Fruit fly (Drosophila melanogaster) whole organism, embryonic: ENCODE measurements around the gene mus302.

Experiments
- Abd-B ChIP-seq: fragments of 200-800 bp; sonication (Bioruptor generic); optimal IDR thresholded peaks from 2 replicates; lab custom pipeline; 2018; ENCODE audit warnings: missing biosample characterization, mild to moderate bottlenecking, missing genetic modification characterization, moderate library complexity
- Aef1 ChIP-seq: fragments of 200-800 bp; sonication (Bioruptor generic); IDR thresholded peaks from 3 replicates; pipeline ENCODE4 v1.3.6; 2022; ENCODE audit warnings: missing biosample characterization, missing genetic modification characterization
- Asciz ChIP-seq: fragments of 200-800 bp; sonication (Bioruptor generic); optimal IDR thresholded peaks from 2 replicates; lab custom pipeline; 2017; ENCODE audit warnings: missing biosample characterization, mild to moderate bottlenecking, missing genetic modification characterization, missing genetic modification reagents
- Blimp-1 ChIP-seq: fragments of 200-800 bp; sonication (Bioruptor generic); optimal IDR thresholded peaks from 3 replicates; lab custom pipeline; 2018; ENCODE audit warnings: missing biosample characterization, missing genetic modification characterization, mild to moderate bottlenecking, moderate library complexity, missing genetic modification reagents
- CG11560 ChIP-seq: fragments of 200-800 bp; sonication (Bioruptor generic); IDR thresholded peaks from 3 replicates; pipeline ENCODE4 v1.3.6; 2022; ENCODE audit warnings: missing biosample characterization, missing genetic modification characterization
- CG11723 ChIP-seq: fragments of 200-800 bp; sonication (Bioruptor generic); optimal IDR thresholded peaks from 2 replicates; lab custom pipeline; 2017; ENCODE audit warnings: missing biosample characterization, mild to moderate bottlenecking, missing genetic modification characterization
- CG12104 ChIP-seq: fragments of 200-800 bp; sonication (Bioruptor generic); optimal IDR thresholded peaks from 3 replicates; lab custom pipeline; 2016; ENCODE audit warnings: missing biosample characterization, missing genetic modification characterization
- CG13775 ChIP-seq: fragments of 200-800 bp; sonication (Bioruptor generic); optimal IDR thresholded peaks from 3 replicates; lab custom pipeline; 2017; ENCODE audit warnings: missing biosample characterization, mild to moderate bottlenecking, missing genetic modification characterization
- CG18599 ChIP-seq: fragments of 200-800 bp; sonication (Bioruptor generic); optimal IDR thresholded peaks from 3 replicates; lab custom pipeline; 2017; ENCODE audit warnings: missing biosample characterization, missing genetic modification characterization, mild to moderate bottlenecking, moderate library complexity, missing genetic modification reagents
- CG2120 ChIP-seq: fragments of 200-800 bp; sonication (Bioruptor generic); optimal IDR thresholded peaks from 3 replicates; lab custom pipeline; 2016; ENCODE audit warnings: missing biosample characterization, missing genetic modification characterization
- CG2129 ChIP-seq: fragments of 200-800 bp; sonication (Bioruptor generic); IDR thresholded peaks from 2 replicates; pipeline ENCODE4 v1.3.6; 2022; ENCODE audit warnings: missing biosample characterization, missing genetic modification characterization; ENCODE audit not compliant: partially characterized antibody
- CG2875 ChIP-seq: fragments of 200-800 bp; sonication (Bioruptor generic); optimal IDR thresholded peaks from 2 replicates; lab custom pipeline; 2017; ENCODE audit warnings: missing biosample characterization, mild to moderate bottlenecking, missing genetic modification characterization, missing genetic modification reagents
- CG3281 ChIP-seq: fragments of 200-800 bp; sonication (Bioruptor generic); optimal IDR thresholded peaks from 3 replicates; lab custom pipeline; 2017; ENCODE audit warnings: missing biosample characterization, mild to moderate bottlenecking, missing genetic modification characterization
- CG4820 ChIP-seq: fragments of 200-800 bp; sonication (Bioruptor generic); optimal IDR thresholded peaks from 3 replicates; lab custom pipeline; 2016; ENCODE audit warnings: missing biosample characterization, missing genetic modification characterization
- CG5245 ChIP-seq: fragments of 200-800 bp; sonication (Bioruptor generic); optimal IDR thresholded peaks from 3 replicates; lab custom pipeline; 2016; ENCODE audit warnings: missing biosample characterization, missing genetic modification characterization
- CG5953 ChIP-seq: fragments of 200-800 bp; sonication (Bioruptor generic); IDR thresholded peaks from 2 replicates; pipeline ENCODE4 v1.3.6; 2022; ENCODE audit warnings: missing biosample characterization, missing genetic modification characterization
- CG6654 ChIP-seq: fragments of 200-800 bp; sonication (Bioruptor generic); optimal IDR thresholded peaks from 2 replicates; lab custom pipeline; 2017; ENCODE audit warnings: missing biosample characterization, mild to moderate bottlenecking, missing genetic modification characterization
- CG6689 ChIP-seq: fragments of 200-800 bp; sonication (Bioruptor generic); IDR thresholded peaks from 2 replicates; pipeline ENCODE4 v1.3.6; 2022; ENCODE audit warnings: missing biosample characterization, missing genetic modification characterization
- CG6813 ChIP-seq: fragments of 200-800 bp; sonication (Bioruptor generic); optimal IDR thresholded peaks from 2 replicates; lab custom pipeline; 2017; ENCODE audit warnings: missing biosample characterization, missing genetic modification characterization, mild to moderate bottlenecking, moderate library complexity, missing genetic modification reagents
- CG6854 ChIP-seq: fragments of 200-800 bp; sonication (Bioruptor generic); optimal IDR thresholded peaks from 3 replicates; lab custom pipeline; 2017; ENCODE audit warnings: missing biosample characterization, mild to moderate bottlenecking, missing genetic modification characterization
- CG7987 ChIP-seq: fragments of 200-800 bp; sonication (Bioruptor generic); optimal IDR thresholded peaks from 2 replicates; lab custom pipeline; 2018; ENCODE audit warnings: missing biosample characterization, mild to moderate bottlenecking, missing genetic modification characterization, moderate library complexity
- CG8290 ChIP-seq, 3 experiments: fragments of 200-800 bp; sonication (Bioruptor generic); optimal IDR thresholded peaks; 2 replicates each; lab custom pipeline; 2016 to 2019; ENCODE audit warnings: missing biosample characterization in 3 of 3, missing genetic modification characterization in 3 of 3, mild to moderate bottlenecking in 2 of 3, moderate library complexity in 1 of 3
- CG8478 ChIP-seq: fragments of >200 bp; optimal IDR thresholded peaks from 2 replicates; lab custom pipeline; 2018
- CrebB ChIP-seq: fragments of 200-800 bp; sonication (Bioruptor generic); optimal IDR thresholded peaks from 3 replicates; lab custom pipeline; 2018; ENCODE audit warnings: missing biosample characterization, mild to moderate bottlenecking, missing genetic modification characterization
- Dad ChIP-seq: fragments of 200-800 bp; sonication (Bioruptor generic); optimal IDR thresholded peaks from 3 replicates; lab custom pipeline; 2016; ENCODE audit warnings: missing biosample characterization, missing genetic modification characterization
- Doc2 ChIP-seq: fragments of 200-800 bp; sonication (Bioruptor generic); IDR thresholded peaks from 2 replicates; pipeline ENCODE4 v1.3.6; 2022; ENCODE audit warnings: missing biosample characterization, missing genetic modification characterization
- Drgx ChIP-seq: fragments of 200-800 bp; sonication (Bioruptor generic); IDR thresholded peaks from 2 replicates; pipeline ENCODE4 v1.3.6; 2022; ENCODE audit warnings: missing biosample characterization, missing genetic modification characterization
- Fer3 ChIP-seq: fragments of 200-800 bp; sonication (Bioruptor generic); optimal IDR thresholded peaks from 2 replicates; lab custom pipeline; 2018; ENCODE audit warnings: missing biosample characterization, mild to moderate bottlenecking, missing genetic modification characterization, moderate library complexity
- Med ChIP-seq: fragments of 200-800 bp; sonication (Bioruptor generic); peaks from one replicate; lab custom pipeline; 2016; ENCODE audit warnings: missing biosample characterization, missing genetic modification characterization, mild to moderate bottlenecking, inconsistent platforms, moderate library complexity
- NK7.1 ChIP-seq: fragments of 200-800 bp; sonication (Bioruptor generic); optimal IDR thresholded peaks from 3 replicates; lab custom pipeline; 2016; ENCODE audit warnings: missing biosample characterization, missing genetic modification characterization
- Sox100B ChIP-seq: fragments of 200-800 bp; sonication (Bioruptor generic); optimal IDR thresholded peaks from 3 replicates; lab custom pipeline; 2018; ENCODE audit warnings: missing biosample characterization, mild to moderate bottlenecking, missing genetic modification characterization
- aop ChIP-seq: fragments of 200-800 bp; sonication (Bioruptor generic); IDR thresholded peaks from 2 replicates; pipeline ENCODE4 v1.3.6; 2022; ENCODE audit warnings: missing biosample characterization, missing genetic modification characterization
- bcd ChIP-seq: fragments of 200-800 bp; sonication (Bioruptor generic); optimal IDR thresholded peaks from 2 replicates; lab custom pipeline; 2017; ENCODE audit warnings: missing biosample characterization, mild to moderate bottlenecking, missing genetic modification characterization
- chif ChIP-seq, 2 experiments: fragments of 200-800 bp; sonication (Bioruptor generic); optimal IDR thresholded peaks; 3 replicates each; lab custom pipeline; 2016; ENCODE audit warnings: missing biosample characterization in 2 of 2, missing genetic modification characterization in 2 of 2
- chinmo ChIP-seq: fragments of 200-800 bp; sonication (Bioruptor generic); IDR thresholded peaks from 4 replicates; pipeline ENCODE4 v1.3.6; 2022; ENCODE audit warnings: missing biosample characterization, missing genetic modification characterization; ENCODE audit not compliant: partially characterized antibody
- crp ChIP-seq, 2 experiments: fragments of 200-800 bp; sonication (Bioruptor generic); optimal IDR thresholded peaks; 2 replicates in 1 of 2; 3 replicates in 1 of 2; lab custom pipeline; 2017; ENCODE audit warnings: missing biosample characterization in 2 of 2, missing genetic modification characterization in 2 of 2, mild to moderate bottlenecking in 1 of 2, moderate library complexity in 1 of 2
- ems ChIP-seq: fragments of 200-800 bp; sonication (Bioruptor generic); optimal IDR thresholded peaks from 3 replicates; lab custom pipeline; 2016; ENCODE audit warnings: missing biosample characterization, missing genetic modification characterization
- exex ChIP-seq: fragments of 200-800 bp; sonication (Bioruptor generic); optimal IDR thresholded peaks from 4 replicates; lab custom pipeline; 2018; ENCODE audit warnings: missing biosample characterization, mild to moderate bottlenecking, missing genetic modification characterization, moderate library complexity
- ftz-f1 ChIP-seq: fragments of 200-800 bp; sonication (Bioruptor generic); optimal IDR thresholded peaks from 2 replicates; lab custom pipeline; 2016; ENCODE audit warnings: missing biosample characterization, missing genetic modification characterization
- hb ChIP-seq: fragments of 200-800 bp; sonication (Bioruptor generic); IDR thresholded peaks from 3 replicates; pipeline ENCODE4 v1.3.6; 2022; ENCODE audit warnings: missing biosample characterization, missing genetic modification characterization; ENCODE audit not compliant: partially characterized antibody
- otp ChIP-seq: fragments of 200-800 bp; sonication (Bioruptor generic); IDR thresholded peaks from 3 replicates; pipeline ENCODE4, ENCODE4 v1.3.6; 2022; ENCODE audit warnings: missing biosample characterization, missing genetic modification characterization
- pan ChIP-seq, 4 experiments: fragments of >200 bp in 3 of 4; fragments of 200-800 bp in 1 of 4; sonication (Bioruptor generic) in 1 of 4; optimal IDR thresholded peaks in 3 of 4; IDR thresholded peaks in 1 of 4; 2 replicates each; pipeline versions ENCODE4 v1.3.6 to Lab custom; 2017 to 2022; ENCODE audit warnings: missing biosample characterization in 2 of 4, missing genetic modification characterization in 2 of 4, mixed read lengths in 1 of 4
- pb ChIP-seq: fragments of 200-800 bp; sonication (Bioruptor generic); optimal IDR thresholded peaks from 3 replicates; lab custom pipeline; 2016; ENCODE audit warnings: missing biosample characterization, missing genetic modification characterization
- peb ChIP-seq: fragments of 200-800 bp; sonication (Bioruptor generic); IDR thresholded peaks from 2 replicates; pipeline ENCODE4 v1.3.6; 2022; ENCODE audit warnings: missing biosample characterization, missing genetic modification characterization
- pum ChIP-seq: fragments of 200-800 bp; sonication (Bioruptor generic); optimal IDR thresholded peaks from 2 replicates; lab custom pipeline; 2016; ENCODE audit warnings: missing biosample characterization, missing genetic modification characterization
- pzg ChIP-seq: fragments of 200-800 bp; sonication (Bioruptor generic); optimal IDR thresholded peaks from 3 replicates; lab custom pipeline; 2018; ENCODE audit warnings: missing biosample characterization, mild to moderate bottlenecking, missing genetic modification characterization, moderate library complexity
- row ChIP-seq: fragments of 200-800 bp; sonication (Bioruptor generic); IDR thresholded peaks from 3 replicates; pipeline ENCODE4 v1.3.6; 2022; ENCODE audit warnings: missing biosample characterization, missing genetic modification characterization
- scrt ChIP-seq: fragments of 200-800 bp; sonication (Bioruptor generic); optimal IDR thresholded peaks from 2 replicates; lab custom pipeline; 2018; ENCODE audit warnings: missing biosample characterization, mild to moderate bottlenecking, missing genetic modification characterization, moderate library complexity
- sima ChIP-seq: fragments of 200-800 bp; sonication (Bioruptor generic); optimal IDR thresholded peaks from 2 replicates; lab custom pipeline; 2016; ENCODE audit warnings: missing biosample characterization, missing genetic modification characterization
- wek ChIP-seq: fragments of 200-800 bp; sonication (Bioruptor generic); optimal IDR thresholded peaks from 3 replicates; lab custom pipeline; 2018; ENCODE audit warnings: missing biosample characterization, mild to moderate bottlenecking, missing genetic modification characterization, moderate library complexity
- z ChIP-seq: fragments of 200-800 bp; sonication (Bioruptor generic); IDR thresholded peaks from 3 replicates; pipeline ENCODE4 v1.3.6; 2022; ENCODE audit warnings: missing biosample characterization, missing genetic modification characterization

mus302 gene

DNA sequence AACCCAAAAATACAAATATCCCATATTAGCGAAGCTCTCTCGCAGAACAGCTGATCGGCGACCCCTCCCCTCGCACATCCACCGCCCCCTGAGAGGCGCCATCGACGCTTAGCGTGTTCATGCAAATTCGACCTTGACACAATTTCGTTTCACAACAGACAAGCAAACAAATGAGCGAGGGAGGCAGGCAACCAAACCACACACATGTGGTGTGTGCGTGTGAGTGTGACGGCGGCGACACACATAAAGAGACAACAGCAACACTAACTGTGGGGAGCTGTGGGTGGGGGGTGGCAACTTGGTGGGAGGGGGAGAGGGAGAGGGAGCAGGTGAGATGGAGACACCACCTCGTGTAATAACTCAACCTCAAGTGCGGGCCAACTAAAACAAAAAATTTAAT lies 45.2 kb upstream of the mus302 start (continued):
- peak in 1 of 2 experiments; percentile 27 for TF ChIP-seq crp (GFP tag; optimal IDR thresholded peaks at IDR 0.05; lab: Kevin White, UChicago)
- TF ChIP-seq CG3281, result no peak
- TF ChIP-seq CG6854, result no peak
- TF ChIP-seq ftz-f1 (GFP tag; lab: Kevin White, UChicago), result peak; percentile 21
- no peak for TF ChIP-seq pum (GFP tag; lab: Kevin White, UChicago)
- TF ChIP-seq scrt (GFP tag; lab: Kevin White, UChicago), result no peak
- TF ChIP-seq Abd-B (GFP tag; lab: Kevin White, UChicago), result no peak
- 0 out of 3 replicates have a peak, but pooled peaks have one; percentile 44 for TF ChIP-seq otp
- no peak for TF ChIP-seq pan (optimal IDR thresholded peaks at IDR 0.05; lab: Kevin White, UChicago)
- TF ChIP-seq pan (GFP tag; optimal IDR thresholded peaks at IDR 0.05 in 1 of 2, IDR thresholded peaks at IDR 0.05 in 1 of 2), result peak in 1 of 2 experiments; percentile 16
- TF ChIP-seq row (GFP tag; lab: Robert Waterston, UW), result no peak
- no peak for TF ChIP-seq Fer3 (tag; lab: Kevin White, UChicago)
- TF ChIP-seq hb (GFP tag; lab: Robert Waterston, UW), result no peak
- TF ChIP-seq CG11723, result no peak
- no peak for TF ChIP-seq CG2129
- TF ChIP-seq NK7.1 (GFP tag; lab: Kevin White, UChicago), result no peak
- TF ChIP-seq pzg, result no peak
- peak; percentile 50 for TF ChIP-seq Aef1 (GFP tag; lab: Robert Waterston, UW)
- peak; percentile 90 for TF ChIP-seq CG7987 (GFP tag; lab: Kevin White, UChicago)
- no peak for TF ChIP-seq chif (GFP tag; optimal IDR thresholded peaks at IDR 0.05; lab: Kevin White, UChicago)
- TF ChIP-seq z (GFP tag; lab: Robert Waterston, UW), result no peak
- TF ChIP-seq CG18599 (GFP tag; lab: Kevin White, UChicago), result no peak
- TF ChIP-seq Med, result no peak
- TF ChIP-seq chinmo (GFP tag; lab: Robert Waterston, UW), result peak; percentile 85; the same call in 1 of the 4 replicates
- no peak for TF ChIP-seq CG5245 (GFP tag; lab: Kevin White, UChicago)
- TF ChIP-seq CG6654, result no peak
- TF ChIP-seq bcd, result no peak
- TF ChIP-seq CG2875 (GFP tag; lab: Kevin White, UChicago), result no peak
- TF ChIP-seq CrebB (tag; lab: Kevin White, UChicago), result no peak
- no peak for TF ChIP-seq Sox100B (GFP tag; lab: Kevin White, UChicago)
- TF ChIP-seq CG13775, result no peak
- TF ChIP-seq CG6813 (GFP tag; lab: Kevin White, UChicago), result no peak
- TF ChIP-seq CG2120 (GFP tag; lab: Kevin White, UChicago), result no peak
- no peak for TF ChIP-seq Asciz (GFP tag; lab: Kevin White, UChicago)

DNA sequence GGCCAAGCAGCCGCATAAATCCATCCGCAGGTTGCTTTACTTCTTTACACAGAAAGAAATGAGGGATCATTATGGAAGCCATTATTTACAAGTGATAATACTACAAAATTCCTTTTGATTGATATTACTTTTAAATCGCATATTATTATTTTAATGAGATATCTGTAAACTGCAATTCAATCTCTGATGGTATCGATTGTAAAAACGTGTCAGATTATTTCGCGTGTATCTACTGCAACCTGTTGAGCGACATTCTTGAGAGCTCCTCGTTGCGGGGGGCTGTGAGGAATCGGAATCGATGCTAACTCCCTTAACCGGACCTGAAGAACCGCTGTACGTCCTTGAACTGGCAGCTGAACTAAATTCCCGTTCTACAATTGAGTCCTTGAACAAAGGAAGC lies 38.5 kb upstream of the mus302 start:
- TF ChIP-seq ftz-f1 (GFP tag; lab: Kevin White, UChicago) (no peak), peb (no peak), exex (no peak), Dad (GFP tag; lab: Kevin White, UChicago) (no peak), Drgx (GFP tag; lab: Robert Waterston, UW) (peak; percentile 63), CG8478 (lab: Kevin White, UChicago) (no peak), ems (no peak), CG11560 (tag; lab: Robert Waterston, UW) (no peak), CG5953 (GFP tag; lab: Robert Waterston, UW) (no peak), sima (no peak), aop (GFP tag; lab: Robert Waterston, UW) (no peak), CG6689 (GFP tag; lab: Robert Waterston, UW) (0 out of 2 replicates have a peak, but pooled peaks have one; percentile 21), Blimp-1 (peak; percentile 14), wek (GFP tag; lab: Kevin White, UChicago) (no peak), CG8290 (GFP tag; optimal IDR thresholded peaks at IDR 0.05; lab: Kevin White, UChicago) (no peak), CG8290 (tag; optimal IDR thresholded peaks at IDR 0.05; lab: Kevin White, UChicago) (no peak), CG2120 (GFP tag; lab: Kevin White, UChicago) (no peak), CG12104 (GFP tag; lab: Kevin White, UChicago) (no peak), Doc2 (GFP tag; lab: Robert Waterston, UW) (no peak), CG4820 (GFP tag; lab: Kevin White, UChicago) (no peak), pb (GFP tag; lab: Kevin White, UChicago) (no peak)
